Worm (Caenorhabditis elegans): ENCODE results near the gene set-4.

Gene set-4

DNA sequence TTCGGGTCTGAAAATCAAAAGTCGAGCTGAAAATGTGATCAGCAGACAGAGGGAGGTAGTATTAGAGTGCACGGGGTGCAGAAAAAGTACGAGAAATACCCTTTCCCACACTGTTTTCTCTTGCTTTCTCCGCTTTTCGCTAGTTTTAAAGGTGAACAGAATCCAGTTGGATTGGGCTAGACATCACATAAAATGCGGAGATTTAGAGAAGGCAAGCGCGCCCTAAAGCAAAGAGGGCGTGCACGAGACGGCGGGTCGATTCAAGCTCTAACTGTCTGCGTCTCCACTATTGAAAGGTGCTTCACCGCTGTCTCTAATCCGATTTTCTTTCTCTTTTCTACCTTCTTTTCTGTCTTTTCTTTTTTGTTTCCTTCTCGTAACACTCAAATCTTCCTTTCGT is 39.0 kb upstream of the set-4 start (continued):
- TF ChIP-seq hpl-2 (GFP tag; optimal IDR thresholded peaks at IDR 0.05) (peak; percentile 20), ets-5 (GFP tag; IDR thresholded peaks at IDR 0.05) (no peak)

DNA sequence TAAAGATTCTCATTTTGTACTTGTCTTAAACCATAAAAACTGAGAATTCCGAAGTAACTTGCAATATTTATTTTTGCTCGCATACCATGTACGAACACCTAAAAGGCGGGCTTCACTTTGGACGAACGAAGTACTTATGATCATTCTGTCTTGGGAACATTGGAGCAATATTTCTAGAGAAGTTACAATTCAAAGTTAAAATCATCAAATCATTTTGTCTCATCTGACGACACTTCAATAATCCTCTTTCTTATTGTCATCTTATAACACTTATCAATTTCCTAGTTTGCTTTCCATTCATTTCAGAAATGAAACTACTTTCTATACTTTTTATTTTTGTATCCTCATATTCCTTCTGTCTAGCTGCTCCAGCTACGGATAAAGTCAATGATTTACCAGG is 35.6 kb upstream of the set-4 start, which contains the start of gene ctsa-4.1:
Gene ctsa-4.1 (plus strand): TSS at position 301 of the 400 bp plus-strand sequence.
- TF ChIP-seq hlh-17 (GFP tag; optimal IDR thresholded peaks at IDR 0.05; ENCODE audit: borderline replicate concordance) (no peak), dsc-1 (tag; optimal IDR thresholded peaks at IDR 0.05) (no peak), xbp-1 (tag; optimal IDR thresholded peaks at IDR 0.05) (no peak), blmp-1 (tag; optimal IDR thresholded peaks at IDR 0.05) (no peak), lin-39 (tag; optimal IDR thresholded peaks at IDR 0.05) (no peak), dpl-1 (GFP tag; optimal IDR thresholded peaks at IDR 0.05) (no peak), efl-1 (optimal IDR thresholded peaks at IDR 0.05) (no peak), efl-1 (GFP tag; optimal IDR thresholded peaks at IDR 0.05 in 1 of 2) (peak in 1 of 2 experiments; percentile 24)

DNA sequence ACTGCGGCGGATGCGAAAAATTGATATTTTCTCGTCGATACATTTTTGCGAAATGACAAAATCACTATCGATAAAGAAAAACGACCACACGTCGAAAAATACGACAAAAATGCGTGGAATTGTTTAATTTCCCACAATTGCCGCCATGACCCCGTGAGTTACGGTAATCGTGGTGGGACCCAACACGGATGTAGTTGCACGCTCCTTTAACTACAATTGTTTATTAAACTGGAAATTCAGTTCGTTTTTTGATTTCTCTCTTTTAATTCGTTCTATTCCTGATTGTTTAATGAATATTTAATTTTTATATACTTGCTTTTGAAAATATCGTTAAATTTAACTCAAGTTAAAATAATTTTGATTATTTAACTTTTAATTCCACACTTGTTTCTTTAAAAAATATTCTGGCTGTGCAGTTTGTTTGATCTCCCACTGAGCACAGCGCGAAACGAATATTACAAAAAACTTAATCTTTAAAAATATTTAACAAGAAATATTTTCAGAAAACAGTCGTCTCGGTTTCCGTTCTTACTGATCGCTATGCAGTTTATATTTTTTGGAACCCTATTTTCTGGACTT is 34.2 kb upstream of the set-4 start, which contains the start of the genes ani-2 and clec-88:
Gene ani-2 (minus strand): TSS at position 131 of the 579 bp plus-strand sequence.
Gene clec-88 (plus strand): TSS at position 486 of the 579 bp plus-strand sequence.
- no peak for TF ChIP-seq elt-2 (tag; optimal IDR thresholded peaks at IDR 0.05)
- no peak for TF ChIP-seq nhr-237 (tag; optimal IDR thresholded peaks at IDR 0.05)
- no peak for TF ChIP-seq nhr-20 (tag; optimal IDR thresholded peaks at IDR 0.05)
- no peak for TF ChIP-seq ceh-82 (tag; optimal IDR thresholded peaks at IDR 0.05)
- no peak for TF ChIP-seq irx-1 (tag; optimal IDR thresholded peaks at IDR 0.05)
- no peak for TF ChIP-seq lin-13 (GFP tag; optimal IDR thresholded peaks at IDR 0.05)
- TF ChIP-seq C04F5.9 (tag; optimal IDR thresholded peaks at IDR 0.05): no peak
- no peak for TF ChIP-seq nhr-71 (tag; optimal IDR thresholded peaks at IDR 0.05)
- TF ChIP-seq snu-23 (GFP tag; optimal IDR thresholded peaks at IDR 0.05): no peak
- no peak for TF ChIP-seq isw-1 (GFP tag; IDR thresholded peaks at IDR 0.05)
- no peak for TF ChIP-seq egl-13 (tag; optimal IDR thresholded peaks at IDR 0.05)

DNA sequence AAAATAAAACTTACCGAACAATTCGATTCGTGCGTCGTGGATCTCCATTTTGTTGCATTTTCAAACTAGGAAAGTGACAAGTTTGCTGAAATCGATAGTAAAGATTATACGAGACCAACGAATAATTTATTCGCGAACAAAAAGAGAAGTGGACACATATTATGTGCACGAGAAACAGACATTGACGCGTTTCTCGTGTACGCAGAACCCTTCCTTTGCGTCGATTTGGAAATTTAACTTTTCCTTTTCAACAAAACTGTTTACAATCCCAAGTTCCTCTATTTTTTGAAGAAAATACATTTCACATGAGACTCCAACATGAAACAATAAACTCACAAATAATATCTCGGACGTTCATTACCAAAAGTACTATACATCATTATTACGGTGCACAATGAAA is 29.7 kb upstream of the set-4 start, which contains the start of gene K10B2.4:
Gene K10B2.4 (minus strand): TSS at position 138 of the 400 bp plus-strand sequence.
- TF ChIP-seq nhr-71 (tag; optimal IDR thresholded peaks at IDR 0.05) (peak; percentile 77), zag-1 (tag; optimal IDR thresholded peaks at IDR 0.05) (no peak), jun-1 (tag; optimal IDR thresholded peaks at IDR 0.05) (no peak), mef-2 (tag; optimal IDR thresholded peaks at IDR 0.05) (no peak), dsc-1 (tag; optimal IDR thresholded peaks at IDR 0.05) (peak; percentile 53), nhr-76 (tag; optimal IDR thresholded peaks at IDR 0.05) (no peak), xbp-1 (tag; optimal IDR thresholded peaks at IDR 0.05) (peak; percentile 66), lin-14 (GFP tag; optimal IDR thresholded peaks at IDR 0.05) (peak; percentile 82), mep-1 (tag; optimal IDR thresholded peaks at IDR 0.05) (peak; percentile 65), hpl-2 (GFP tag; optimal IDR thresholded peaks at IDR 0.05) (peak; percentile 9), pag-3 (tag; optimal IDR thresholded peaks at IDR 0.05; ENCODE audit: borderline replicate concordance, insufficient read depth) (no peak), pax-3 (tag; optimal IDR thresholded peaks at IDR 0.05) (no peak), unc-130 (tag; optimal IDR thresholded peaks at IDR 0.05) (peak; percentile 75), grh-1 (GFP tag; IDR thresholded peaks at IDR 0.05) (0 out of 2 replicates have a peak, but pooled peaks have one; percentile 34), efl-3 (GFP tag; optimal IDR thresholded peaks at IDR 0.05) (no peak), egl-13 (tag; optimal IDR thresholded peaks at IDR 0.05) (no peak), lin-13 (GFP tag; optimal IDR thresholded peaks at IDR 0.05) (peak; percentile 65), nhr-85 (tag) (peak; percentile 2), dpl-1 (GFP tag; optimal IDR thresholded peaks at IDR 0.05) (peak; percentile 56 to 77 (median 75)), fos-1 (tag; optimal IDR thresholded peaks at IDR 0.05) (peak; percentile 36), ztf-4 (tag; optimal IDR thresholded peaks at IDR 0.05) (peak; percentile 8), rnt-1 (tag; optimal IDR thresholded peaks at IDR 0.05) (peak; percentile 78), pqm-1 (tag; optimal IDR thresholded peaks at IDR 0.05) (no peak), snpc-4 (tag; optimal IDR thresholded peaks at IDR 0.05) (peak; percentile 53), unc-86 (tag; optimal IDR thresholded peaks at IDR 0.05) (peak; percentile 31), alr-1 (tag; optimal IDR thresholded peaks at IDR 0.05; ENCODE audit: borderline replicate concordance) (no peak), blmp-1 (tag; optimal IDR thresholded peaks at IDR 0.05) (peak; percentile 94), fkh-8 (tag; optimal IDR thresholded peaks at IDR 0.05) (peak; percentile 6), swsn-7 (tag; optimal IDR thresholded peaks at IDR 0.05) (peak; percentile 72), lir-3 (tag; optimal IDR thresholded peaks at IDR 0.05; ENCODE audit: poor library complexity) (peak; percentile 3), nhr-90 (tag; optimal IDR thresholded peaks at IDR 0.05; ENCODE audit: poor library complexity) (peak; percentile 54), irx-1 (tag; optimal IDR thresholded peaks at IDR 0.05) (peak; percentile 23), F16B12.6 (tag; optimal IDR thresholded peaks at IDR 0.05) (peak; percentile 14)
